Worm (Caenorhabditis elegans): ENCODE measurements around the gene T16G1.2.

ce11 chrV:12905074-12905473 is 24.2 kb upstream of the T16G1.2 start, which contains the start of gene ttr-28:
- TF ChIP-seq dox-1 (GFP tag; IDR thresholded peaks at IDR 0.05) = no peak
- no peak for TF ChIP-seq nhr-179 (tag; optimal IDR thresholded peaks at IDR 0.05)
- TF ChIP-seq nhr-80 (tag; optimal IDR thresholded peaks at IDR 0.05) = no peak
- no peak for TF ChIP-seq cebp-2 (GFP tag; IDR thresholded peaks at IDR 0.05)
- no peak for TF ChIP-seq attf-3 (GFP tag; conservative IDR thresholded peaks at IDR 0.05)
- no peak for TF ChIP-seq unc-62 (GFP tag; optimal IDR thresholded peaks at IDR 0.05)
- TF ChIP-seq snpc-4 (GFP tag; optimal IDR thresholded peaks at IDR 0.05) = no peak
- TF ChIP-seq snpc-4 (tag; optimal IDR thresholded peaks at IDR 0.05) = no peak
- no peak for TF ChIP-seq sea-2 (GFP tag; IDR thresholded peaks at IDR 0.05)

Data from whole organism, young adult.